Fruit fly (Drosophila melanogaster): Measurements from ENCODE around the gene Reepl1.

DNA sequence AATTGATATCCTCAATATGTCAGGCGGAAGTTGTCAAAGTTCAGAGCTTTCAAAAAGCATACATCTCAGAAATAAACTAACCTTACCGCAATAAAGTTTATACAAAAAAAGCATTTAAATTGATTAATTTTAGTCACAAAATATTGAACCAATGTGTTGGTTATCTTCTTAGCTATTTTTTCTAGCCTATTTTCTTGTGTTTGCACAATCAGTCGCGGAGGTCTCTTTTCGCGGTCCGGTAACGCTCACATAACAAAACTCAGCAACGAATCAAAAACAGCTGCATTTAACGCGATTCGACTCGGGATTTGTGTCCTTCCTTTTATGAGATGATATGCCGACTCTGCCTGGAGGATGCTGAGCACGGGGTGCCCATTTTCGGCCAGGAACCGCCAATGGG, 1.0 kb downstream of the Reepl1 start, which contains the start of gene CG11696:
- TF ChIP-seq CG34406 (GFP tag; optimal IDR thresholded peaks at IDR 0.05) (no peak), Sox14 (GFP tag; optimal IDR thresholded peaks at IDR 0.05) (no peak), CG6163 (GFP tag; IDR thresholded peaks at IDR 0.05) (no peak), CG9139 (GFP tag; optimal IDR thresholded peaks at IDR 0.05) (no peak), Ets21C (GFP tag; optimal IDR thresholded peaks at IDR 0.05) (no peak)

All from whole organism, prepupa.